Worm (Caenorhabditis elegans) whole organism, early embryonic: ENCODE measurements around the gene gar-3.

Source experiments
- B0310.2 ChIP-seq: sonication (generic microtip); optimal IDR thresholded peaks from 2 replicates; lab custom pipeline; 2016; ENCODE audit warnings: mild to moderate bottlenecking, missing genetic modification characterization, missing compliant biosample characterization
- F13C5.2 ChIP-seq: sonication (generic microtip); optimal IDR thresholded peaks from 2 replicates; lab custom pipeline; 2017; ENCODE audit warnings: mild to moderate bottlenecking, missing genetic modification characterization, inconsistent platforms, missing compliant biosample characterization
- aly-1 ChIP-seq: sonication (generic microtip); optimal IDR thresholded peaks from 2 replicates; lab custom pipeline; 2016; ENCODE audit warnings: missing genetic modification characterization, missing compliant biosample characterization
- ama-1 ChIP-seq: fragments of 150-350 bp; optimal IDR thresholded peaks from 2 replicates; lab custom pipeline; 2014
- ceh-13 ChIP-seq: fragments of 200-800 bp; sonication (Bioruptor generic); optimal IDR thresholded peaks from 2 replicates; lab custom pipeline; 2018; ENCODE audit warnings: mild to moderate bottlenecking, missing genetic modification characterization, missing compliant biosample characterization
- ceh-36 ChIP-seq: sonication (generic microtip); optimal IDR thresholded peaks from 2 replicates; lab custom pipeline; 2016; ENCODE audit warnings: missing genetic modification characterization, inconsistent platforms, missing compliant biosample characterization
- ets-7 ChIP-seq: sonication (generic microtip); optimal IDR thresholded peaks from 2 replicates; lab custom pipeline; 2016; ENCODE audit warnings: missing genotype, missing genetic modification characterization, missing compliant biosample characterization
- flt-1 ChIP-seq: fragments of 200-800 bp; sonication (Bioruptor generic); IDR thresholded peaks from 2 replicates; pipeline ENCODE4 v1.3.6; 2022; ENCODE audit warnings: missing genetic modification characterization, missing compliant biosample characterization
- hmbx-1 ChIP-seq: sonication (generic microtip); optimal IDR thresholded peaks from 2 replicates; lab custom pipeline; 2016; ENCODE audit warnings: mild to moderate bottlenecking, missing genetic modification characterization, missing compliant biosample characterization
- hmg-4 ChIP-seq: fragments of 200-800 bp; sonication (Bioruptor generic); optimal IDR thresholded peaks from 2 replicates; lab custom pipeline; 2018; ENCODE audit warnings: mild to moderate bottlenecking, missing genetic modification characterization, missing compliant biosample characterization
- hnd-1 ChIP-seq: sonication (generic microtip); optimal IDR thresholded peaks from 2 replicates; lab custom pipeline; 2016; ENCODE audit warnings: missing genetic modification characterization, missing compliant biosample characterization
- pes-1 ChIP-seq: fragments of 200-800 bp; sonication (Bioruptor generic); IDR thresholded peaks from 2 replicates; pipeline ENCODE4 v1.3.6; 2022; ENCODE audit warnings: missing genetic modification reagents, missing genetic modification characterization, missing compliant biosample characterization
- scrt-1 ChIP-seq: fragments of 200-800 bp; sonication (Bioruptor generic); IDR thresholded peaks from 2 replicates; pipeline ENCODE4 v1.3.6; 2022; ENCODE audit warnings: missing genetic modification characterization, missing compliant biosample characterization
- sea-1 ChIP-seq: fragments of 200-800 bp; sonication (Bioruptor generic); conservative IDR thresholded peaks from 2 replicates; pipeline ENCODE4 v1.3.6; 2022; ENCODE audit warnings: missing genetic modification characterization, missing compliant biosample characterization
- tbx-11 ChIP-seq: fragments of 200-800 bp; sonication (Bioruptor generic); IDR thresholded peaks from 2 replicates; pipeline ENCODE4 v1.3.6; 2022; ENCODE audit warnings: missing genetic modification characterization, missing compliant biosample characterization
- tbx-37 ChIP-seq: fragments of 200-800 bp; sonication (Bioruptor generic); conservative IDR thresholded peaks from 2 replicates; pipeline ENCODE4 v1.3.6; 2022; ENCODE audit warnings: missing genetic modification reagents, missing genetic modification characterization, missing compliant biosample characterization
- tra-4 ChIP-seq: sonication (generic microtip); optimal IDR thresholded peaks from 2 replicates; lab custom pipeline; 2017; ENCODE audit warnings: missing genetic modification characterization, missing compliant biosample characterization

gar-3 gene

ce11 chrV:14542138-14542537, 37.4 kb downstream of the gar-3 start:
- TF ChIP-seq tbx-37 (GFP tag; lab: Robert Waterston, UW): no peak
- no peak for TF ChIP-seq ceh-36 (tag; lab: Kevin White, UChicago)
- TF ChIP-seq hmbx-1 (tag; lab: Kevin White, UChicago): no peak
- no peak for TF ChIP-seq aly-1 (tag; lab: Kevin White, UChicago)
- no peak for TF ChIP-seq tbx-11 (GFP tag; lab: Robert Waterston, UW)
- TF ChIP-seq sea-1: no peak
- TF ChIP-seq B0310.2: no peak
- no peak for TF ChIP-seq ama-1 (lab: Kevin White, UChicago)
- TF ChIP-seq flt-1: no peak

- TF ChIP-seq hnd-1 (tag; lab: Kevin White, UChicago) (no peak), F13C5.2 (tag; lab: Kevin White, UChicago) (no peak), ceh-13 (GFP tag; lab: Kevin White, UChicago) (no peak), hmbx-1 (tag; lab: Kevin White, UChicago) (no peak), tbx-37 (GFP tag; lab: Robert Waterston, UW) (no peak), ama-1 (lab: Kevin White, UChicago) (no peak), flt-1 (no peak), tra-4 (tag; lab: Kevin White, UChicago) (no peak), hmg-4 (GFP tag; lab: Kevin White, UChicago) (no peak), aly-1 (tag; lab: Kevin White, UChicago) (no peak), tbx-11 (GFP tag; lab: Robert Waterston, UW) (no peak), ceh-36 (tag; lab: Kevin White, UChicago) (no peak), B0310.2 (no peak), ets-7 (no peak), scrt-1 (GFP tag; lab: Robert Waterston, UW) (no peak)
Measured at ce11 chrV:14540932-14541331, 38.6 kb downstream of the gar-3 start.

ce11 chrV:14539355-14539754, 40.2 kb downstream of the gar-3 start:
- TF ChIP-seq hmbx-1 (tag; lab: Kevin White, UChicago) (no peak), sea-1 (no peak), hmg-4 (GFP tag; lab: Kevin White, UChicago) (no peak), scrt-1 (GFP tag; lab: Robert Waterston, UW) (no peak), B0310.2 (no peak), tra-4 (tag; lab: Kevin White, UChicago) (no peak)

DNA sequence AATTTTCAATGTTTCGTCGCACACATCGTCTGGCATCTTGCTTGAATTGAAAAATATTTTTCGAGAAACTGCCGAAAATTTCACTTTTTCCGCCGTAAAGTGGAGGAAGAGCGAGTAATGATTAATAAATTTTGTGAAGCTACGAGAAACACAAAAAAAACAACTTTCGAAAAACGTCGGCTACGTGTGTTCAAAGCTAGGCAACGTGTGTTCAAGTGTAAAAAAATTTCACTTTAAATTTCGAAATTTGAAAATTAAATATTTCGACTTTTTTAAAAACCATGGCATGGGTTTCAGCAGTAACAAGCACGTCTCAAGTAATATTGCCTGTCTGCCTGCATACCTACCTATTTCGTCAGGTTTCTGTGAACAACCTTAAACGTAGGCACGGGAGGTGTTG, 43.2 kb downstream of the gar-3 start, which contains the start of gene tag-191:
Gene tag-191 (minus strand): TSS at position 101 of the 400 bp plus-strand sequence.
- TF ChIP-seq flt-1 (no peak), hnd-1 (tag; lab: Kevin White, UChicago) (no peak), tra-4 (tag; lab: Kevin White, UChicago) (no peak), scrt-1 (GFP tag; lab: Robert Waterston, UW) (no peak), tbx-11 (GFP tag; lab: Robert Waterston, UW) (no peak), aly-1 (tag; lab: Kevin White, UChicago) (no peak), tbx-37 (GFP tag; lab: Robert Waterston, UW) (no peak), ets-7 (no peak), sea-1 (no peak), ceh-13 (GFP tag; lab: Kevin White, UChicago) (no peak), ama-1 (lab: Kevin White, UChicago) (no peak), hmbx-1 (tag; lab: Kevin White, UChicago) (no peak), F13C5.2 (tag; lab: Kevin White, UChicago) (no peak), hmg-4 (GFP tag; lab: Kevin White, UChicago) (no peak)

DNA sequence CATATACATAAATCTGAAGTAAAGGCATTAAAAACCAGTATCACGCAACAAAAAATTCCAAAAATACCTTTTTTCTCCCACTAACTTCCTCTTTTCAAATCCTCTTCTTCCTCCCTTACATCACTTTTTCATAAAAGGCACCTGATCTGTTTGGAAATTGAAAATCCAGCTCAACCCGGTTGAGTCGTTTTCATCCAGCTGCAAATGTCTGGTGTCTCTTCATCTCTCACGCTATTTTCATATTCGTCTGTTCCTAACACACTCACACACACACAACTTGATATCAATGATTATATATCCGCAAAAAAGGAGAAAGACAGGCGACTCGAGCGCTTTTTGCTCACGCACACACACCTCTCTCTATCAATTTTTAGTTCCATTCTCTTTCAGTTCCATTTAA, 47.1 kb downstream of the gar-3 start:
- no peak for TF ChIP-seq tra-4 (tag; lab: Kevin White, UChicago)
- no peak for TF ChIP-seq sea-1
- TF ChIP-seq pes-1 (GFP tag; lab: Robert Waterston, UW): no peak
- TF ChIP-seq ceh-36 (tag; lab: Kevin White, UChicago): no peak
- TF ChIP-seq ceh-13 (GFP tag; lab: Kevin White, UChicago): no peak
- no peak for TF ChIP-seq hnd-1 (tag; lab: Kevin White, UChicago)
- no peak for TF ChIP-seq F13C5.2 (tag; lab: Kevin White, UChicago)
- no peak for TF ChIP-seq hmbx-1 (tag; lab: Kevin White, UChicago)
- no peak for TF ChIP-seq flt-1
- no peak for TF ChIP-seq ets-7
- no peak for TF ChIP-seq tbx-11 (GFP tag; lab: Robert Waterston, UW)
- no peak for TF ChIP-seq aly-1 (tag; lab: Kevin White, UChicago)
- no peak for TF ChIP-seq scrt-1 (GFP tag; lab: Robert Waterston, UW)

DNA sequence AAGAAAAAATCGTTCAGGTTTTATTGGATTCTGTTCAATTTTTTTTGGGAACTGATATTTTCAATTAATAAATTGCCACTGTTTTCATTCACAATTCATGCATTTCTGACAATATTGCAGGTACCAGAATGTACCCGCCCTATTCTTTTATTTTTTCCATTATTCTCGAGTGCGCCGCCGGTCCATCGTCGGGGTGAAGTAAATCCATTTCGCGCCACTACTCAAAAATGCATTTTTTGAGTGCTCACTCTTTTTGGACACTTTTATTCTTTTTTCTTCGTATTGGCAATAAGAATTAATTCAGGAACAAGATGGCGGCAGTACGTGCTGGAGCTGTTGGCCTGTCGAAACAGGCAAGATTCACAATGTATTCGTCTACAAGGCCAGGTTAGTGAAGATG, 48.7 kb downstream of the gar-3 start, which contains the start of gene kcnl-4:
Gene kcnl-4 (plus strand): TSS at position 301 of the 400 bp plus-strand sequence.
- no peak for TF ChIP-seq ets-7
- TF ChIP-seq ceh-36 (tag; lab: Kevin White, UChicago): no peak
- no peak for TF ChIP-seq tbx-11 (GFP tag; lab: Robert Waterston, UW)
- no peak for TF ChIP-seq tbx-37 (GFP tag; lab: Robert Waterston, UW)

DNA sequence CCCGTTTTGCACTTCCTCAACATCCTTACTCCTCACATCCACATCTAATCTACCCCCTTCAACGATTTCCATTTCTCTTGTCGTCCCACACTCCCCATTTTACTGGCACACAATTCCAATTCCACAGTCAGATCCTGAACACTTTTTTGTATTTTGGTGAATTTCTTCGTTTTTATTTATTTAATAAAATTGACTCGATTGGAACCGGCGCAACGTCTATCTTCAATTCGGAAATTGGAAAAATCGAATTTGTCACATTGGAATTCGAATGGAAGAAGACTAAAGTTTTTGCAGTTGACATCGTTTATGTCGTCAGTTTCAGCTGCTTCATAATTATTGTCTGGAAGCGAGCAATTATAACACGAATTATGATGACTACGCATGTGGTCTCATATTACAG, 52.3 kb downstream of the gar-3 start:
- no peak for TF ChIP-seq tra-4 (tag; lab: Kevin White, UChicago)
- no peak for TF ChIP-seq hmg-4 (GFP tag; lab: Kevin White, UChicago)
- no peak for TF ChIP-seq sea-1
- no peak for TF ChIP-seq hnd-1 (tag; lab: Kevin White, UChicago)
- no peak for TF ChIP-seq ama-1 (lab: Kevin White, UChicago)
- TF ChIP-seq B0310.2: no peak
- no peak for TF ChIP-seq pes-1 (GFP tag; lab: Robert Waterston, UW)
- TF ChIP-seq ets-7: no peak
- TF ChIP-seq ceh-13 (GFP tag; lab: Kevin White, UChicago): no peak
- TF ChIP-seq F13C5.2 (tag; lab: Kevin White, UChicago): no peak
- no peak for TF ChIP-seq scrt-1 (GFP tag; lab: Robert Waterston, UW)
- TF ChIP-seq aly-1 (tag; lab: Kevin White, UChicago): no peak

DNA sequence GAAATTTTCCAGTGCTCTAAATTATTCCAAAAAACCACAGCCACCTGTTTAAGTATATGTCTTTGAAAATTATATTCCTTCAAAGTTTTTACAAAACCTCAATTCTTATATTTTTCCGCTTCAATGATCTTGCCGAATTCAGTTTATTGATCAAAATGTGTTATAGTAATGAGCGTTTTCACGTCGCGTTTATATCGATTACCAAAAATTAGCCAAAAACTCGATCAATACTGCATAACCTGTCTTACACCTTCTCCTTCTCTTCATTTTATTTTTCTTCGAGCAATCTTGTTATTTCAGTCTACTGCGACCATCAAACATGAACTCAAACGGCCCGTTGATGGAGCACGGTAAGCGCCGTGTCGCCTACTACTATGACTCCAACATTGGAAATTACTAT, 54.4 kb downstream of the gar-3 start, which contains the start of gene hda-1:
Gene hda-1 (plus strand): TSS at position 301 of the 400 bp plus-strand sequence.
- no peak for TF ChIP-seq scrt-1 (GFP tag; lab: Robert Waterston, UW)
- TF ChIP-seq tra-4 (tag; lab: Kevin White, UChicago): no peak
- TF ChIP-seq hmbx-1 (tag; lab: Kevin White, UChicago): no peak
- TF ChIP-seq ama-1 (lab: Kevin White, UChicago): no peak
- TF ChIP-seq F13C5.2 (tag; lab: Kevin White, UChicago): no peak
- TF ChIP-seq sea-1: no peak
